Worm (Caenorhabditis elegans): ENCODE measurements around the gene hoe-1.

Gene hoe-1

DNA sequence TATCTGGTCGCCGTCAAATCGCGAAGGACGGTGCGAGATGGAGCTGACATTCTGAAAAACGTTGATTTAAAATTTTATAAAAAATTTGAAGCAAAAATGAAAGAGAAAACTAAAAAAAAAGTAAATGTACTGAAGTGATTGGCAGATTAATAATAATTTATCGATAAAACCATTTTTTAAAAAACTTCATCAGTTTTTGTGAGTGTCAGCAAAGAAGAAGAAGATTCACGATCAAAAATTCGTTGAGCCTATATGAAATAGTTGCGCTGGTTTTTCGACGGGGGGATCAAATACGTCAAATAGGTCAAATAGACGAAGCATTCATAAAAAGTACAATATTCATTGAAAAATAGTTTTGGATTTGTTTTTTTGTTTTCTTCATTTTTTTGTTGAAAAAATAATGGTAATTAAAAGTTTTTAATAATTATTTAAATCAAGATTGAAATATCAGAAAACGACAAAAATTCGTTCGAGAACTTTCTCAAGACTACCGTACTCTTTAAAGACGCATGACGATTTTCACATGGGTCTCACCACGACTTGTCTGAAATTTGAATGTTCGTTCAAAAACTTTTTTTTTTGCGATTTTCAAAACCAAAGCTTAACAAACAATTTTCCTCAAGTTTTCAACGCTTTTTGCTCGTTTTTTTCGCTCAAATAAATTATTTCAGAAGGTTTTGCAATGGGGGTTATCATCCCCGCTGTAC is 16.5 kb upstream of the hoe-1 start, which contains the start of the genes memi-1 and cyp-31A3:
Gene memi-1 (minus strand): TSS at position 51 of the 707 bp plus-strand sequence.
Gene cyp-31A3 (plus strand): TSS at position 672 of the 707 bp plus-strand sequence.
- TF ChIP-seq sox-4 (tag; optimal IDR thresholded peaks at IDR 0.05) (no peak), madf-2 (tag; optimal IDR thresholded peaks at IDR 0.05) (no peak), hlh-6 (tag; optimal IDR thresholded peaks at IDR 0.05) (no peak), dmd-4 (tag; optimal IDR thresholded peaks at IDR 0.05; ENCODE audit: borderline replicate concordance) (no peak), nhr-11 (tag; optimal IDR thresholded peaks at IDR 0.05) (no peak), ceh-14 (tag; optimal IDR thresholded peaks at IDR 0.05) (no peak), pqm-1 (tag; optimal IDR thresholded peaks at IDR 0.05) (no peak)

DNA sequence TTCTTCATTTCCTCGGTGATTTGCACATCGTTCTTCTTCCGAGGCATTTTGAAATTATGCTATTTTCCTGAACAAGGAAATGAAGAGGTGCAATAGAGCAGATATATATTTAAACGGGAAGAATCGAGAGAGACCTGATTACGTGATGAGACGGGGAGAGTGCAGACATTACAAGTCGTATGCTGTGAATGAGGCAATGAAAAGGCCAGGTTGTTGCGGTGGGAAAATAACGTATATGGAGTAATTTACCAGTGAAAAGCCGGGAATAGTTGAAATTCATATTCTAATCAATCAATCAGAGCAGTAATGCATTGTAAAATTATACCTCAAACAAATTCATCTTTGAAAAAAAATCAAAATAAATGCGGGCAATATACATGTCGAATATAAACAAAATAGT is 14.6 kb upstream of the hoe-1 start, which contains the start of gene Y17G9B.8:
Gene Y17G9B.8 (minus strand): TSS at position 182 of the 400 bp plus-strand sequence.
- TF ChIP-seq pros-1 (tag; optimal IDR thresholded peaks at IDR 0.05) = no peak
- no peak for TF ChIP-seq C38D4.7 (GFP tag; optimal IDR thresholded peaks at IDR 0.05)
- no peak for TF ChIP-seq hlh-8 (tag; optimal IDR thresholded peaks at IDR 0.05)
- no peak for TF ChIP-seq tbx-2 (tag; optimal IDR thresholded peaks at IDR 0.05)

DNA sequence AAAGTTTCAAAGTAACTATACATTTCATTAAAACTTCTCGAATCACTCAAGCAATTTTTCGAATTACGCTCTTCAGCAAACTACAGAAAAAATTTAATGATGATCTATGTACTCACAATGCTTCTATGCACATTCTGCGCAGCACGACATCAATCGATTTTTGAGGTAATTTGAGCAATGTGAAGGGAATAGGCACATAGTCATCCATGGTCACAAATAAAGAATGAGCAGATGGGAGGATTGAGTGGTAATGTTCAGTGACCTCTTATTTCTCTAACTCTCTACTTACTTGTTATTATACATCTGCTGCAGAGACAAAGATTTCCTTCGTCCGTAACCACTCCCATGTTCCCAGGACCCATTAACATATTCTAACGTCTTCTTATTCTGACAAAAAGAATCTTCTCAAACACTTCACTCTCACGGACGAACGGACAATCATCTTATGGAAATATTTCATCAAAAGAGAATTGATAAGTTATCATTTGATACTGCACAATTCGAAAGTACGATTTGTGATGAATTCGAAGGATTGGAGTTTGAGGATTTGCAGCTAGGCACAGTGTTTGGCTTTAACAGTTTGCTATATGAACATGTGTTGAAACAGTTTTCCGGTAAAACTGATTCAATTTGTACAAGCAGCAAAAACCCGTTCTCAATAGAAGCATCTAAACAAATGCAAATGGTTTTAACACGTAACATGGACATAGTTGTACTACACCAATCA is 12.0 kb upstream of the hoe-1 start, which contains the start of the genes fbxb-77 and Y17G9B.11:
Gene fbxb-77 (minus strand): TSS at position 229 of the 727 bp plus-strand sequence.
Gene Y17G9B.11 (plus strand): TSS at position 677 of the 727 bp plus-strand sequence.
- TF ChIP-seq madf-2 (tag; optimal IDR thresholded peaks at IDR 0.05) = no peak
- TF ChIP-seq pax-1 (tag; optimal IDR thresholded peaks at IDR 0.05) = no peak
- peak; percentile 61 for TF ChIP-seq ceh-34 (tag; optimal IDR thresholded peaks at IDR 0.05)
- peak; percentile 34 for TF ChIP-seq ref-2 (tag; optimal IDR thresholded peaks at IDR 0.05)
- no peak for TF ChIP-seq unc-3 (GFP tag; conservative IDR thresholded peaks at IDR 0.05)
- no peak for TF ChIP-seq unc-3 (tag; optimal IDR thresholded peaks at IDR 0.05)
- TF ChIP-seq ceh-48 (tag; optimal IDR thresholded peaks at IDR 0.05) = peak; percentile 44
- no peak for TF ChIP-seq C08G9.2 (tag; optimal IDR thresholded peaks at IDR 0.05)
- no peak for TF ChIP-seq pha-2 (tag; optimal IDR thresholded peaks at IDR 0.05)
- TF ChIP-seq ttx-3 (tag; optimal IDR thresholded peaks at IDR 0.05) = no peak
- TF ChIP-seq nfya-1 (tag; optimal IDR thresholded peaks at IDR 0.05) = no peak
- TF ChIP-seq ztf-16 (tag; optimal IDR thresholded peaks at IDR 0.05) = no peak
- TF ChIP-seq mec-3 (tag; optimal IDR thresholded peaks at IDR 0.05; ENCODE audit: borderline replicate concordance) = no peak

DNA sequence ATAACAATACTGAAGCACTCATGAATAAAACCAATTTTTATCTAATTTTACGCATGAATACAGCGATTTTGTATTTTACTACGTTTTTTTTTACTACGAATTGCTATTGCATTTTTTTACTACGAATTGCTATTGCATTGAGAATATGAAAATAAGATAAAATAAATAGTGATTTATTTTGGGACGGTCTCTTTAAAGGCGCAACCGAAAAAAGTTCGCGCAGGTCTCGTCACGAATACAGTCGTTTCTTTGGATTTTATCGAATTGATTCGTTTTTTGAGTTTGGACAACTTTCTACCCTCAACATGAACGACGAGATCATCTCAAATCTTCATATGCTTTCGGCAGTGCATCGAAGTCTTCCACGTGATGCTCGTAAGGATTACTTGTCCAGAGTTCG is 7.7 kb upstream of the hoe-1 start, which contains the start of gene Y17G9B.4:
Gene Y17G9B.4 (plus strand): TSS at position 306 of the 400 bp plus-strand sequence.
- TF ChIP-seq pha-2 (tag; optimal IDR thresholded peaks at IDR 0.05) = no peak
- TF ChIP-seq mec-3 (tag; optimal IDR thresholded peaks at IDR 0.05; ENCODE audit: borderline replicate concordance) = no peak
- TF ChIP-seq nhr-232 (tag; optimal IDR thresholded peaks at IDR 0.05) = no peak
- TF ChIP-seq F13H6.1 (tag; optimal IDR thresholded peaks at IDR 0.05) = no peak
- TF ChIP-seq ceh-24 (tag; optimal IDR thresholded peaks at IDR 0.05) = no peak
- no peak for TF ChIP-seq pat-9 (tag; optimal IDR thresholded peaks at IDR 0.05)
- TF ChIP-seq ceh-14 (tag; optimal IDR thresholded peaks at IDR 0.05) = no peak
- TF ChIP-seq ceh-22 (tag; optimal IDR thresholded peaks at IDR 0.05) = no peak
- no peak for TF ChIP-seq pqm-1 (tag; optimal IDR thresholded peaks at IDR 0.05)
- TF ChIP-seq unc-55 (GFP tag; optimal IDR thresholded peaks at IDR 0.05) = no peak
- no peak for TF ChIP-seq elt-2 (tag; optimal IDR thresholded peaks at IDR 0.05)
- no peak for TF ChIP-seq ttx-3 (tag; optimal IDR thresholded peaks at IDR 0.05)

DNA sequence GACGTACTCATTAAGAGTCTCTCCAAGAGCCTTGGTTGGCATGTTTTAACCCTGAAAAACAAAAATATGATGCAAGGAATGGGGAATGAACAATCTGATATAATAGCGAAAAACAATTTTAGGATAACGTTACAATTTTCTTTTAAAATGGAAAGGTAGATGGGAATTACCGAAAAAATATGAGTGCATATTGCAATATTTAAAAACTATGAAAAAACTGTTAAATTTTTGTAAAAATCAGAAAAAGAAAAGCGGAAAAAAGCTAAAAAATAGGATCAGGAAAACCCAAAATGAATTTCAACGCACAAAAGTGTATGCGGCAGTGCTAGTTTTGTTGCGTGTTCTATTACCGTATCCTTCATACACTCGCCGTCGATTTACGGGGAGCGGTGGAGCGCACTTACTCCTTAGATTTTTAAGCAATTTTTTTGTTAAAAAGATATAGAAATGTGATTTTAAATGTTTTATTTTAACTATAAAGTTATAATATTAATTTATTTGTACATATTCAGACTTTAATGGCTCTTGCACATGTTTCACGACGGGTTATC is 5.7 kb upstream of the hoe-1 start, which contains the start of the genes rpl-20 and Y17G9B.5:
Gene rpl-20 (minus strand): TSS at position 51 of the 551 bp plus-strand sequence.
Gene Y17G9B.5 (plus strand): TSS at position 513 of the 551 bp plus-strand sequence.
- TF ChIP-seq pat-9 (tag; optimal IDR thresholded peaks at IDR 0.05) (peak; percentile 82), hlh-30 (tag; optimal IDR thresholded peaks at IDR 0.05; ENCODE audit: insufficient read depth) (peak; percentile 75), hlh-6 (tag; optimal IDR thresholded peaks at IDR 0.05) (no peak), fax-1 (tag; optimal IDR thresholded peaks at IDR 0.05) (peak; percentile 19), pha-2 (tag; optimal IDR thresholded peaks at IDR 0.05) (peak; percentile 79), ceh-22 (tag; optimal IDR thresholded peaks at IDR 0.05) (peak; percentile 29), ceh-14 (tag; optimal IDR thresholded peaks at IDR 0.05) (peak; percentile 93), ztf-16 (tag; optimal IDR thresholded peaks at IDR 0.05) (peak; percentile 96), npax-4 (tag; optimal IDR thresholded peaks at IDR 0.05) (no peak), syd-9 (tag; optimal IDR thresholded peaks at IDR 0.05) (peak; percentile 71), lin-11 (tag; optimal IDR thresholded peaks at IDR 0.05) (peak; percentile 60), ceh-34 (tag; optimal IDR thresholded peaks at IDR 0.05) (peak; percentile 98), elt-4 (tag; optimal IDR thresholded peaks at IDR 0.05) (no peak), ceh-45 (GFP tag; IDR thresholded peaks at IDR 0.05) (peak; percentile 45; the same call in 1 of the 2 replicates), unc-3 (GFP tag; conservative IDR thresholded peaks at IDR 0.05) (peak; percentile 80), unc-3 (tag; optimal IDR thresholded peaks at IDR 0.05) (peak; percentile 83), rnt-1 (tag; optimal IDR thresholded peaks at IDR 0.05) (peak; percentile 97), pax-1 (tag; optimal IDR thresholded peaks at IDR 0.05) (peak; percentile 85), pros-1 (tag; optimal IDR thresholded peaks at IDR 0.05) (peak; percentile 86), sox-4 (tag; optimal IDR thresholded peaks at IDR 0.05) (peak; percentile 58), ceh-6 (GFP tag; optimal IDR thresholded peaks at IDR 0.05) (peak; percentile 60)
